Fruit fly (Drosophila melanogaster): ENCODE data around the gene CheA87a.
A peak's percentile ranks its signal among the peaks of the same experiment; 100 is the strongest.

CheA87a gene

DNA sequence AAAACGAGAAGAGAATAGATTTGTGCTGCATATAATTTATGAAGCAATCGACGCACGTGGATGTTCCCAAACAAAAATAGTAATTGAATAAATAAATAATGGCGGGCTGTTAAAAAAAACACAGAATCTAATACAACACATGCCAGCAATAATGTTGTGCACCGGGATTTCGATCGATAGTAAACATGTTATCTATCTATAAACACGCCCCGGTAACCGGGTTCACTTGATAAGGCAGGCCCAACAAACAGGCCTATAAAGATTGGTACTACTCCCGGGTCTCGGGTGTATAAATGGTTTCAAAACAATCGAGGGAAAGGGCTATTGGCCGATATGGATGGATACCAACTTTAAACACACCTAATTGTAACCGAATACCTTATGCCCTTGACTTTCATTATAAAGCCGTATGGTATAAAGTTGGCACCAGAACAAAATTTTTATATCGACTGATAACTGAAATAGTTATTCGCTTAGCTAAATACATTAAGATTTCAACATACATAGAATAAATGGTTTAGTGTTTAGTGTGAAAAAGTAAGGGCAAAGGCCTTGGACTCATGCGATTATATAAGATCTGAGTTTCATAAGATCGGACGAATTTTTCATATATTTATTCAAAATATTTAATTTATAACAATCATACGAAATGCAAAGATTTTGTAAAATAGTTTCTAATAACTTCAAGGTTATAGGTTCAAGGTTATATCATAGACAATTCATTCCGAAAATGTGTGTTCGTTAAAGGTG lies 3.6 kb upstream of the CheA87a start:
- TF ChIP-seq CG33557 (GFP tag; optimal IDR thresholded peaks at IDR 0.05), result no peak
- no peak for TF ChIP-seq CkIIα-i1 (GFP tag; IDR thresholded peaks at IDR 0.05)
- TF ChIP-seq H2.0 (GFP tag; IDR thresholded peaks at IDR 0.05), result no peak
- no peak for TF ChIP-seq CG14710 (tag; optimal IDR thresholded peaks at IDR 0.05)
- no peak for TF ChIP-seq pnt (GFP tag; optimal IDR thresholded peaks at IDR 0.05)
- TF ChIP-seq HLH4C (GFP tag; IDR thresholded peaks at IDR 0.05; ENCODE audit: partially characterized antibody), result no peak
- TF ChIP-seq Dp (GFP tag; optimal IDR thresholded peaks at IDR 0.05), result no peak
- no peak for TF ChIP-seq ssp (GFP tag; IDR thresholded peaks at IDR 0.05)
- TF ChIP-seq kni (GFP tag; optimal IDR thresholded peaks at IDR 0.05), result no peak
- peak; percentile 32 for TF ChIP-seq CG10543 (GFP tag; optimal IDR thresholded peaks at IDR 0.05)
- TF ChIP-seq CG18262 (tag; optimal IDR thresholded peaks at IDR 0.05), result no peak
- TF ChIP-seq ttk (GFP tag; IDR thresholded peaks at IDR 0.05), result no peak
- TF ChIP-seq sr (GFP tag; IDR thresholded peaks at IDR 0.05), result no peak
- TF ChIP-seq CG3847 (GFP tag; IDR thresholded peaks at IDR 0.05), result no peak
- TF ChIP-seq run (tag; optimal IDR thresholded peaks at IDR 0.05), result no peak
- no peak for TF ChIP-seq stwl (tag; optimal IDR thresholded peaks at IDR 0.05)
- peak; percentile 74 for TF ChIP-seq CG12769 (tag; optimal IDR thresholded peaks at IDR 0.05)
- no peak for TF ChIP-seq sob (GFP tag; IDR thresholded peaks at IDR 0.05)
- TF ChIP-seq salm (tag; optimal IDR thresholded peaks at IDR 0.05), result no peak
- TF ChIP-seq CG10959 (GFP tag; IDR thresholded peaks at IDR 0.05), result no peak
- TF ChIP-seq Hey (tag; optimal IDR thresholded peaks at IDR 0.05), result no peak
- no peak for TF ChIP-seq CG12659 (GFP tag; optimal IDR thresholded peaks at IDR 0.05)
- TF ChIP-seq al (GFP tag; IDR thresholded peaks at IDR 0.05), result no peak
- TF ChIP-seq gsb (GFP tag; IDR thresholded peaks at IDR 0.05), result no peak
- no peak; the same call in 1 of the 2 replicates for TF ChIP-seq Rfx (GFP tag; IDR thresholded peaks at IDR 0.05)
- TF ChIP-seq prd (optimal IDR thresholded peaks at IDR 0.05), result no peak
- no peak for TF ChIP-seq prd (GFP tag; IDR thresholded peaks at IDR 0.05)
- peak; percentile 36 for TF ChIP-seq CG15696 (tag; optimal IDR thresholded peaks at IDR 0.05)
- TF ChIP-seq CG11504 (tag; optimal IDR thresholded peaks at IDR 0.05), result peak; percentile 12
- TF ChIP-seq HmgZ (tag; optimal IDR thresholded peaks at IDR 0.05), result no peak
- TF ChIP-seq pros (GFP tag; optimal IDR thresholded peaks at IDR 0.05), result no peak
- TF ChIP-seq CG1024 (GFP tag; IDR thresholded peaks at IDR 0.05), result no peak
- TF ChIP-seq Mes4 (GFP tag; optimal IDR thresholded peaks at IDR 0.05), result no peak
- TF ChIP-seq Doc3 (GFP tag; IDR thresholded peaks at IDR 0.05; ENCODE audit: partially characterized antibody), result no peak
- no peak for TF ChIP-seq CG6254 (GFP tag; optimal IDR thresholded peaks at IDR 0.05)
- TF ChIP-seq CG14860 (GFP tag; IDR thresholded peaks at IDR 0.05; ENCODE audit: partially characterized antibody), result no peak
- no peak for TF ChIP-seq Hmr (GFP tag; optimal IDR thresholded peaks at IDR 0.05)
- no peak for TF ChIP-seq E2f2 (GFP tag; IDR thresholded peaks at IDR 0.05)
- TF ChIP-seq CG2678 (tag; optimal IDR thresholded peaks at IDR 0.05), result no peak
- no peak for TF ChIP-seq CG33213 (GFP tag; optimal IDR thresholded peaks at IDR 0.05)
- TF ChIP-seq ATbp (GFP tag; optimal IDR thresholded peaks at IDR 0.05), result no peak
- TF ChIP-seq CG5245 (GFP tag; optimal IDR thresholded peaks at IDR 0.05), result no peak
- no peak for TF ChIP-seq CG3838 (GFP tag; optimal IDR thresholded peaks at IDR 0.05)
- no peak for TF ChIP-seq pho (GFP tag; optimal IDR thresholded peaks at IDR 0.05)
- TF ChIP-seq so (GFP tag; IDR thresholded peaks at IDR 0.05), result 0 out of 3 replicates have a peak, but pooled peaks have one; percentile 41
- TF ChIP-seq D (optimal IDR thresholded peaks at IDR 0.05), result no peak
- no peak for TF ChIP-seq D (GFP tag; optimal IDR thresholded peaks at IDR 0.05)
- no peak for TF ChIP-seq CG6765 (GFP tag; optimal IDR thresholded peaks at IDR 0.05)
- TF ChIP-seq Six4 (GFP tag; optimal IDR thresholded peaks at IDR 0.05), result no peak
- no peak for TF ChIP-seq Gsc (GFP tag; IDR thresholded peaks at IDR 0.05)
- no peak for TF ChIP-seq CG7556 (GFP tag; optimal IDR thresholded peaks at IDR 0.05)

All from whole organism, embryonic.